Worm (Caenorhabditis elegans): ENCODE results near the gene C18G1.1.

The C18G1.1 gene

ce11 chrV:4777388-4777986 lies at the start of gene C18G1.1:
Gene C18G1.1 (plus strand): TSS chrV:4777960.
- TF ChIP-seq sdz-38 (tag; optimal IDR thresholded peaks at IDR 0.05) (no peak), F23B12.7 (tag; optimal IDR thresholded peaks at IDR 0.05; ENCODE audit: insufficient read depth) (no peak), tbp1 (GFP tag; optimal IDR thresholded peaks at IDR 0.05) (no peak), lag-1 (GFP tag; IDR thresholded peaks at IDR 0.05) (no peak)

ce11 chrV:4730075-4730474 lies 47.7 kb upstream of the C18G1.1 start, which contains the start of gene tig-2:
Gene tig-2 (minus strand): TSS chrV:4730161.
- no peak for TF ChIP-seq B0035.1 (tag; optimal IDR thresholded peaks at IDR 0.05)
- TF ChIP-seq F22D6.2 (tag; optimal IDR thresholded peaks at IDR 0.05) = no peak
- no peak for TF ChIP-seq C06A6.2 (GFP tag; conservative IDR thresholded peaks at IDR 0.05)
- no peak for TF ChIP-seq sptf-2 (GFP tag; optimal IDR thresholded peaks at IDR 0.05)
- no peak for TF ChIP-seq egl-44 (GFP tag; IDR thresholded peaks at IDR 0.05)
- no peak for TF ChIP-seq cebp-1 (GFP tag; IDR thresholded peaks at IDR 0.05)
- TF ChIP-seq cebp-1 (tag; optimal IDR thresholded peaks at IDR 0.05) = peak; percentile 40
- TF ChIP-seq K11D2.4 (GFP tag; IDR thresholded peaks at IDR 0.05) = peak; percentile 52; the same call in 1 of the 2 replicates
- no peak for TF ChIP-seq attf-5 (GFP tag; optimal IDR thresholded peaks at IDR 0.05)
- no peak for TF ChIP-seq ceh-27 (GFP tag; optimal IDR thresholded peaks at IDR 0.05)
- no peak for TF ChIP-seq fkh-3 (tag; optimal IDR thresholded peaks at IDR 0.05)
- no peak for TF ChIP-seq sdz-38 (tag; optimal IDR thresholded peaks at IDR 0.05)
- no peak for TF ChIP-seq nhr-179 (tag; optimal IDR thresholded peaks at IDR 0.05)
- TF ChIP-seq nfyb-1 (GFP tag; IDR thresholded peaks at IDR 0.05) = 0 out of 2 replicates have a peak, but pooled peaks have one; percentile 22
- no peak for TF ChIP-seq cebp-2 (GFP tag; IDR thresholded peaks at IDR 0.05)
- TF ChIP-seq ztf-26 (tag; optimal IDR thresholded peaks at IDR 0.05) = peak; percentile 38
- no peak for TF ChIP-seq lsy-27 (tag; optimal IDR thresholded peaks at IDR 0.05; ENCODE audit: borderline replicate concordance, insufficient read depth)
- TF ChIP-seq nhr-27 (tag; optimal IDR thresholded peaks at IDR 0.05) = no peak
- no peak for TF ChIP-seq ama-1 (optimal IDR thresholded peaks at IDR 0.05)
- no peak for TF ChIP-seq ama-1 (GFP tag; optimal IDR thresholded peaks at IDR 0.05)
- peak; percentile 63 for TF ChIP-seq somi-1 (GFP tag; optimal IDR thresholded peaks at IDR 0.05)
- TF ChIP-seq let-526 (GFP tag; IDR thresholded peaks at IDR 0.05) = no peak
- no peak for TF ChIP-seq F55B11.4 (tag; optimal IDR thresholded peaks at IDR 0.05; ENCODE audit: borderline replicate concordance, insufficient read depth)

ce11 chrV:4731154-4731961 lies 46.4 kb upstream of the C18G1.1 start, which contains the start of gene F39G3.3:
Gene F39G3.3 (plus strand): TSS chrV:4731911.
- TF ChIP-seq ceh-27 (GFP tag; optimal IDR thresholded peaks at IDR 0.05) = peak; percentile 24
- TF ChIP-seq gei-17 (GFP tag; optimal IDR thresholded peaks at IDR 0.05) = no peak
- no peak for TF ChIP-seq tbx-9 (tag; optimal IDR thresholded peaks at IDR 0.05; ENCODE audit: borderline replicate concordance)
- TF ChIP-seq F39B2.1 (GFP tag; IDR thresholded peaks at IDR 0.05) = 0 out of 2 replicates have a peak, but pooled peaks have one; percentile 17
- no peak for TF ChIP-seq hmg-20 (GFP tag; IDR thresholded peaks at IDR 0.05)
- TF ChIP-seq D2030.7 (GFP tag; IDR thresholded peaks at IDR 0.05) = peak; percentile 82
- TF ChIP-seq unc-130 (GFP tag; optimal IDR thresholded peaks at IDR 0.05) = peak; percentile 76
- TF ChIP-seq F23B12.7 (tag; optimal IDR thresholded peaks at IDR 0.05; ENCODE audit: insufficient read depth) = peak; percentile 46
- TF ChIP-seq xnd-1 (tag; optimal IDR thresholded peaks at IDR 0.05) = peak; percentile 97
- peak; percentile 56; the same call in 1 of the 2 replicates for TF ChIP-seq mcd-1 (GFP tag; IDR thresholded peaks at IDR 0.05)
- TF ChIP-seq lin-54 (GFP tag; optimal IDR thresholded peaks at IDR 0.05) = peak; percentile 83
- no peak for TF ChIP-seq ztf-26 (tag; optimal IDR thresholded peaks at IDR 0.05)
- 0 out of 2 replicates have a peak, but pooled peaks have one; percentile 8 for TF ChIP-seq attf-6 (GFP tag; IDR thresholded peaks at IDR 0.05)
- no peak for TF ChIP-seq nhr-90 (tag; optimal IDR thresholded peaks at IDR 0.05)
- TF ChIP-seq cebp-1 (GFP tag; IDR thresholded peaks at IDR 0.05) = no peak
- TF ChIP-seq cebp-1 (tag; optimal IDR thresholded peaks at IDR 0.05) = peak; percentile 62
- TF ChIP-seq ceh-91 (GFP tag; IDR thresholded peaks at IDR 0.05) = peak; percentile 79
- peak; percentile 38 for TF ChIP-seq attf-5 (GFP tag; optimal IDR thresholded peaks at IDR 0.05)
- no peak for TF ChIP-seq sdz-38 (tag; optimal IDR thresholded peaks at IDR 0.05)
- TF ChIP-seq him-1 (tag; optimal IDR thresholded peaks at IDR 0.05) = peak; percentile 71
- TF ChIP-seq let-607 (tag; optimal IDR thresholded peaks at IDR 0.05) = peak in 1 of 2 experiments; percentile 30
- peak; percentile 48 for TF ChIP-seq tbp1 (GFP tag; optimal IDR thresholded peaks at IDR 0.05)
- peak; percentile 73 for TF ChIP-seq ZK185.1 (tag; optimal IDR thresholded peaks at IDR 0.05; ENCODE audit: poor library complexity, severe bottlenecking)
- TF ChIP-seq F10E7.11 (tag; optimal IDR thresholded peaks at IDR 0.05) = no peak
